Worm (Caenorhabditis elegans): ENCODE results near the gene Y75B8A.34.

DNA sequence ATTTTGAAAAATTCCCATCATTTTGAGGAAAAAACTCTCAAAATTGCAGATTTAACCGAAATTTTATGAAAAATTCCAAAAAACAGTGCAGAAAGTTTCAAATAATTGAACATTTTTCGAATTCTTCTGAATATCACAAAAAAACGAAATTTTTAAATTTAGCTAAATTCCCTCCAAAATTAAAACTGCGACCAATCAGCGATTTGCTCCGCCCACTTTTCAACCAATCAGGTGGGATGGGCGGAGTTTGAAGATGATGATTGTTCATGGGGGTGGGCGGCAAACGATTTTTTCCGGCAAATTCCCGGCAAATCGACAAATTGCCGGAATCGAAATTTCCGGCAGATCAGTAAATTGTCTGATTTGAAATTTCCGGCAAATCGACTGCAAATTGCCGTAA is 25.1 kb upstream of the Y75B8A.34 start:
- TF ChIP-seq lin-13 (tag; optimal IDR thresholded peaks at IDR 0.05) (no peak), lsy-2 (tag; optimal IDR thresholded peaks at IDR 0.05) (no peak), elt-1 (tag; optimal IDR thresholded peaks at IDR 0.05; ENCODE audit: borderline replicate concordance, insufficient read depth) (no peak), sem-2 (GFP tag; optimal IDR thresholded peaks at IDR 0.05) (no peak), nhr-12 (tag; optimal IDR thresholded peaks at IDR 0.05) (no peak), ceh-39 (tag; optimal IDR thresholded peaks at IDR 0.05) (no peak), sptf-1 (tag; optimal IDR thresholded peaks at IDR 0.05) (no peak), unc-62 (GFP tag; optimal IDR thresholded peaks at IDR 0.05) (no peak), mab-5 (tag; optimal IDR thresholded peaks at IDR 0.05) (no peak), ztf-11 (tag; optimal IDR thresholded peaks at IDR 0.05) (no peak), ces-1 (GFP tag; optimal IDR thresholded peaks at IDR 0.05) (no peak), nhr-237 (tag; optimal IDR thresholded peaks at IDR 0.05) (no peak), snpc-4 (tag; optimal IDR thresholded peaks at IDR 0.05) (no peak)
